Fruit fly (Drosophila melanogaster): ENCODE data around the gene CG4678.

The CG4678 gene

DNA sequence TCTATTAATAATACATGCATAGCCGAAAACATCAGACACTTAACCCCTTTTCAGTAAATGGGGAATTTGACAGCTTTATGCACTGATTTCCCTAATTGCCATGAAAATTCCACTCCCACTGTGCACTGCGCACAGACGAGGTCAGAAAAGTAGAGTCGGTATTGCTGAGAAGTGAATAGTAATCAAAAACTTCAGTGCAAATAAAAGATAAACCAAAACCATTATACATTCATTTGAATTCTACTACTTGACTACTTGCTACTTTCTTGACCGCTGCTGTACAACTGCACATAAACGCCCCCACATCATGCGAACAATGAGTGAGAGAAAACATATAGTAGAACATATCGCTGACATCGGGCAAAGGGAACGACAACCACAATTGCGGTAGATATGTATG is 4.5 kb upstream of the CG4678 start (continued):
- TF ChIP-seq HmgD (GFP tag; optimal IDR thresholded peaks at IDR 0.05) (peak; percentile 47), grau (tag; optimal IDR thresholded peaks at IDR 0.05) (peak; percentile 79), Max (GFP tag; optimal IDR thresholded peaks at IDR 0.05) (peak; percentile 56), mld (GFP tag; IDR thresholded peaks at IDR 0.05; ENCODE audit: partially characterized antibody) (no peak), CG3281 (GFP tag; optimal IDR thresholded peaks at IDR 0.05) (peak; percentile 52), gcm (GFP tag; optimal IDR thresholded peaks at IDR 0.05) (peak; percentile 84), sob (GFP tag; IDR thresholded peaks at IDR 0.05) (peak; percentile 83), Sin3A (optimal IDR thresholded peaks at IDR 0.05) (no peak), jumu (GFP tag; optimal IDR thresholded peaks at IDR 0.05) (peak; percentile 87), CG33213 (GFP tag; optimal IDR thresholded peaks at IDR 0.05) (peak; percentile 79), CG10543 (GFP tag; optimal IDR thresholded peaks at IDR 0.05) (peak; percentile 7), CG6765 (GFP tag; optimal IDR thresholded peaks at IDR 0.05) (no peak), D19A (tag; optimal IDR thresholded peaks at IDR 0.05) (peak; percentile 80), sim (GFP tag; IDR thresholded peaks at IDR 0.05) (peak; percentile 79), MTF-1 (GFP tag; optimal IDR thresholded peaks at IDR 0.05; ENCODE audit: borderline replicate concordance) (peak; percentile 75), gfzf (GFP tag; optimal IDR thresholded peaks at IDR 0.05) (no peak), nom (GFP tag; optimal IDR thresholded peaks at IDR 0.05) (no peak), CG32767 (GFP tag; IDR thresholded peaks at IDR 0.05) (peak; percentile 65; the same call in 1 of the 2 replicates), CG12155 (GFP tag; optimal IDR thresholded peaks at IDR 0.05) (peak; percentile 58), slou (GFP tag; optimal IDR thresholded peaks at IDR 0.05) (peak; percentile 63), CG13624 (GFP tag; optimal IDR thresholded peaks at IDR 0.05) (peak; percentile 63), Dref (GFP tag; IDR thresholded peaks at IDR 0.05) (no peak), br (optimal IDR thresholded peaks at IDR 0.05) (no peak), da (GFP tag; optimal IDR thresholded peaks at IDR 0.05) (peak; percentile 29), lab (GFP tag; optimal IDR thresholded peaks at IDR 0.05) (peak; percentile 85), CG7963 (GFP tag; IDR thresholded peaks at IDR 0.05; ENCODE audit: partially characterized antibody) (no peak), crol (GFP tag; IDR thresholded peaks at IDR 0.05) (peak; percentile 52), CG7745 (tag; optimal IDR thresholded peaks at IDR 0.05) (no peak), slbo (GFP tag; IDR thresholded peaks at IDR 0.05) (peak; percentile 82), Myb (GFP tag; optimal IDR thresholded peaks at IDR 0.05) (peak; percentile 64), bcd (GFP tag; optimal IDR thresholded peaks at IDR 0.05) (peak; percentile 78), Dbx (GFP tag; IDR thresholded peaks at IDR 0.05) (no peak), z (GFP tag; IDR thresholded peaks at IDR 0.05) (peak; percentile 69; the same call in 2 of the 3 replicates), CG7786 (GFP tag; optimal IDR thresholded peaks at IDR 0.05) (peak; percentile 81), CG12071 (GFP tag; optimal IDR thresholded peaks at IDR 0.05) (peak; percentile 88), CG12769 (tag; optimal IDR thresholded peaks at IDR 0.05) (peak; percentile 85), cas (GFP tag; IDR thresholded peaks at IDR 0.05) (0 out of 2 replicates have a peak, but pooled peaks have one; percentile 50), HLHmδ (GFP tag; optimal IDR thresholded peaks at IDR 0.05) (no peak), Xbp1 (GFP tag; optimal IDR thresholded peaks at IDR 0.05) (peak; percentile 90), CG1602 (GFP tag; optimal IDR thresholded peaks at IDR 0.05) (peak; percentile 76), repo (GFP tag; optimal IDR thresholded peaks at IDR 0.05) (peak; percentile 82), fu2 (GFP tag; optimal IDR thresholded peaks at IDR 0.05) (peak; percentile 65), Stat92E (GFP tag; optimal IDR thresholded peaks at IDR 0.05) (peak in 1 of 3 experiments; percentile 45), CG11695 (GFP tag; IDR thresholded peaks at IDR 0.05) (peak; percentile 83), CG18619 (GFP tag; optimal IDR thresholded peaks at IDR 0.05) (peak; percentile 73), CG8089 (GFP tag; optimal IDR thresholded peaks at IDR 0.05) (peak; percentile 74), HLH4C (GFP tag; IDR thresholded peaks at IDR 0.05; ENCODE audit: partially characterized antibody) (no peak), ase (GFP tag; IDR thresholded peaks at IDR 0.05) (peak; percentile 79; the same call in 2 of the 3 replicates), sug (tag; optimal IDR thresholded peaks at IDR 0.05) (peak; percentile 51), Sox100B (GFP tag; optimal IDR thresholded peaks at IDR 0.05) (peak; percentile 80), Chrac-16 (GFP tag; optimal IDR thresholded peaks at IDR 0.05) (peak; percentile 86)
